Fruit fly (Drosophila melanogaster) whole organism, pupa: ENCODE measurements around the gene Wsck.

Experiments
- CG12605 ChIP-seq: fragments of 200-800 bp; sonication (Bioruptor generic); IDR thresholded peaks from 2 replicates; pipeline ENCODE4 v1.3.6; 2022; ENCODE audit warnings: missing biosample characterization, missing genetic modification characterization
- CG4496 ChIP-seq: fragments of 200-800 bp; sonication (Bioruptor generic); IDR thresholded peaks from 3 replicates; pipeline ENCODE4 v1.3.6; 2022; ENCODE audit warnings: missing biosample characterization, missing genetic modification characterization
- CG8159 ChIP-seq: fragments of 200-800 bp; sonication (Bioruptor generic); optimal IDR thresholded peaks from 3 replicates; lab custom pipeline; 2018; ENCODE audit warnings: missing biosample characterization, mild to moderate bottlenecking, missing genetic modification characterization, moderate library complexity
- Pif1A ChIP-seq: fragments of 200-800 bp; sonication (Bioruptor generic); optimal IDR thresholded peaks from 3 replicates; lab custom pipeline; 2016; ENCODE audit warnings: missing biosample characterization, missing genetic modification characterization
- rn ChIP-seq: fragments of 200-800 bp; sonication (Bioruptor generic); IDR thresholded peaks from 2 replicates; pipeline ENCODE4 v1.3.6; 2022; ENCODE audit warnings: missing biosample characterization, missing genetic modification characterization

DNA sequence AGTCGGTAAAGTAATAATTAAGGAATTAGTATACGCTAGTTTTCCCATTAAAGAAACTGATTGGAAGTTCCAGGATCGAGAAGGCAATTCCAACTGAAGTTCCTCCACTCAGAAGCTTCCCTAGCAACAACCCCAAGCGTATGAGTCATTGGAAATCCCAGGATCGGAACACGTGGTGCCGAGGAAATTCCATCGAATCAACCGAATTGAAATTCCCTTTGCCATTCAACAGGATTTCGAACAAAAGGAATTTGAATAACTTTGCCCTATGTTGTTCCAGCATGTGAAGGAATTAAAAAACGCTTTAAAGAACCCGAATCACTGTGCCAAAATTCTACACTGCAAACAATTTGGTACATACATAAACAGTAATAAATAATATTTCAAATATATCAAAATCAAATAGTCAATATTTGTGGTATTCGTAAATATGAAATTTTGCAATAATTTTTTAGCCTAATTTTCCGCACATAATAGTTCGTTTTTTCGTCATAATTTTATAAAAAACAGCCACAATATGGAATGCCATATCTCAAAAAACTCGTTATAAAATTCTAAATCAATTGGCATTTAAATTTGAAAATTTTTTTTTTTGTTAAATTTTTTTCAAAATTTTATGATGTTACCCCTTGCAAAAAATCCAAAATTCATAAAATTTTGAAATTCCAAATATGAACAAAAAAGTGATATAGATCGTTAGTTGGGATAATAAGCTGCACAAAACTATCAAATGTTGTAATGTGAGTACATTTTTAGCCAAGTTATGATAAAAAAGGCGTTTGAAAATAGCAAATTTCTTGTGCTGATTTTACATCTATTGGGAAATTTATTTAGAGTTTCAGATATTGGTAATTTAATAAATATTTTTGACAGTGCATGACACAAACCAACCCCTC lies 49.6 kb downstream of the Wsck start:
- TF ChIP-seq CG8159 (peak; percentile 21), CG4496 (no peak), Pif1A (no peak), rn (no peak), CG12605 (GFP tag; lab: Robert Waterston, UW) (no peak)
